Fruit fly (Drosophila melanogaster) whole organism, adult: ENCODE results near the gene hoip.

Source experiments
- CG14711 ChIP-seq: fragments of 200-800 bp; sonication (Bioruptor generic); optimal IDR thresholded peaks from 2 replicates; lab custom pipeline; 2018; ENCODE audit warnings: missing biosample characterization, mild to moderate bottlenecking, missing genetic modification characterization, moderate library complexity
- CG5204 ChIP-seq: fragments of 200-800 bp; sonication (Bioruptor generic); optimal IDR thresholded peaks from 2 replicates; lab custom pipeline; 2016; ENCODE audit warnings: missing biosample characterization, missing genetic modification characterization
- CG7045 ChIP-seq: fragments of 200-800 bp; sonication (Bioruptor generic); optimal IDR thresholded peaks from 2 replicates; lab custom pipeline; 2017; ENCODE audit warnings: missing biosample characterization, mild to moderate bottlenecking, missing genetic modification characterization
- Mnt ChIP-seq: fragments of 200-800 bp; sonication (Bioruptor generic); optimal IDR thresholded peaks from 2 replicates; lab custom pipeline; 2016; ENCODE audit warnings: missing biosample characterization, mild to moderate bottlenecking, missing genetic modification characterization
- bab1 ChIP-seq: fragments of 200-800 bp; sonication (Bioruptor generic); optimal IDR thresholded peaks from 3 replicates; lab custom pipeline; 2019; ENCODE audit warnings: missing biosample characterization, mild to moderate bottlenecking, missing genetic modification characterization, moderate library complexity
- kay ChIP-seq: fragments of 200-800 bp; sonication (Bioruptor generic); peaks from one replicate; lab custom pipeline; 2016; ENCODE audit warnings: missing biosample characterization, missing genetic modification characterization, borderline replicate concordance

DNA sequence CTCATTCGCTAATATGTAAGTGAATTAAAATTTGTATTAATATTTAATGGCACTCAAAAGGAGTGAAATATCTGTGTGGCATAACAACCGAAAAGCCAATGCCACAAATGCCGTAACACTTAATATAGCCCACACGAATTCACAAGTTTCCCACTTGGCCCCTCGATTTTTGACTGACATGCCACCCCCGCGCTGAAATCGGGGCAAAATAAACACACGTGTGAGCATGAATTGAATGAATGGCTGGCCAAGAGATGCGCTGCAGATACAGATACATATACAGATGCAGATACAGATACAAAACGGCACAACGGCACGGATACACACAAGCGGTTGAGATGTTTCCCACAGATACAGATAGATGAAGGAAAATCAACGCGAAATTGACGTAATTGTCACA lies 22.5 kb upstream of the hoip start:
- TF ChIP-seq CG7045 (GFP tag; lab: Kevin White, UChicago) (no peak), CG5204 (GFP tag; lab: Kevin White, UChicago) (no peak), Mnt (GFP tag; lab: Kevin White, UChicago) (no peak), CG14711 (tag; lab: Kevin White, UChicago) (no peak), bab1 (GFP tag; lab: Kevin White, UChicago) (no peak), kay (GFP tag; lab: Kevin White, UChicago) (no peak)
